Worm (Caenorhabditis elegans): ENCODE data around the gene Y69H2.15.

- TF ChIP-seq nhr-11 (tag; optimal IDR thresholded peaks at IDR 0.05) (no peak), mdl-1 (tag; optimal IDR thresholded peaks at IDR 0.05) (no peak), pha-4 (GFP tag; IDR thresholded peaks at IDR 0.05) (no peak), pha-4 (tag; optimal IDR thresholded peaks at IDR 0.05) (no peak), nhr-25 (tag; optimal IDR thresholded peaks at IDR 0.05; ENCODE audit: borderline replicate concordance, insufficient read depth) (no peak), rbr-2 (tag; optimal IDR thresholded peaks at IDR 0.05) (no peak), D1046.2 (GFP tag; IDR thresholded peaks at IDR 0.05) (no peak), snpc-4 (tag; optimal IDR thresholded peaks at IDR 0.05) (no peak)
Measured at ce11 chrV:18613164-18613563, 13.5 kb downstream of the Y69H2.15 start.
